Fruit fly (Drosophila melanogaster): ENCODE results near the gene mtd.

The mtd gene

dm6 chr3R:5298599-5299307 is 51.5 kb downstream of the mtd start (continued):
- TF ChIP-seq CG34422 (GFP tag; IDR thresholded peaks at IDR 0.05) (peak; percentile 70), CG12744 (GFP tag; optimal IDR thresholded peaks at IDR 0.05) (no peak), CG6791 (GFP tag; IDR thresholded peaks at IDR 0.05; ENCODE audit: partially characterized antibody) (peak; percentile 77), H2.0 (GFP tag; IDR thresholded peaks at IDR 0.05) (peak; percentile 55), org-1 (GFP tag; optimal IDR thresholded peaks at IDR 0.05) (no peak), CG18476 (GFP tag; optimal IDR thresholded peaks at IDR 0.05) (peak; percentile 14), CG12104 (GFP tag; optimal IDR thresholded peaks at IDR 0.05) (peak; percentile 28), phol (tag; optimal IDR thresholded peaks at IDR 0.05) (peak; percentile 39), CG31441 (GFP tag; IDR thresholded peaks at IDR 0.05) (no peak; the same call in 1 of the 2 replicates), MBD-R2 (GFP tag; IDR thresholded peaks at IDR 0.05) (no peak; the same call in 1 of the 2 replicates), NC2β (GFP tag; optimal IDR thresholded peaks at IDR 0.05) (peak; percentile 76), CG4282 (GFP tag; optimal IDR thresholded peaks at IDR 0.05) (no peak), CG1024 (GFP tag; IDR thresholded peaks at IDR 0.05) (peak; percentile 8; the same call in 1 of the 2 replicates), CG17912 (GFP tag; optimal IDR thresholded peaks at IDR 0.05) (peak; percentile 45), tll (GFP tag; optimal IDR thresholded peaks at IDR 0.05) (no peak), ssp (GFP tag; IDR thresholded peaks at IDR 0.05) (peak; percentile 55), hbn (GFP tag; IDR thresholded peaks at IDR 0.05; ENCODE audit: partially characterized antibody) (no peak), Mes4 (GFP tag; optimal IDR thresholded peaks at IDR 0.05) (peak; percentile 38), br (optimal IDR thresholded peaks at IDR 0.05) (no peak), ash1 (GFP tag; optimal IDR thresholded peaks at IDR 0.05) (no peak), danr (GFP tag; IDR thresholded peaks at IDR 0.05) (no peak), Usf (GFP tag; optimal IDR thresholded peaks at IDR 0.05) (no peak), zf30C (GFP tag; optimal IDR thresholded peaks at IDR 0.05) (peak; percentile 29), CG5245 (GFP tag; optimal IDR thresholded peaks at IDR 0.05) (peak; percentile 69), run (tag; optimal IDR thresholded peaks at IDR 0.05) (no peak), CG15514 (GFP tag; optimal IDR thresholded peaks at IDR 0.05) (peak; percentile 55), nerfin-2 (GFP tag; IDR thresholded peaks at IDR 0.05; ENCODE audit: partially characterized antibody) (no peak), bsh (GFP tag; optimal IDR thresholded peaks at IDR 0.05) (peak in 1 of 2 experiments; percentile 39), CG8281 (tag; optimal IDR thresholded peaks at IDR 0.05) (peak; percentile 40), CG13424 (tag; optimal IDR thresholded peaks at IDR 0.05) (peak; percentile 41), CG14050 (GFP tag; IDR thresholded peaks at IDR 0.05) (no peak), Hmr (GFP tag; optimal IDR thresholded peaks at IDR 0.05) (peak; percentile 75), CG12155 (GFP tag; optimal IDR thresholded peaks at IDR 0.05) (peak; percentile 24), CG10654 (GFP tag; optimal IDR thresholded peaks at IDR 0.05) (peak; percentile 35), CG31365 (tag; optimal IDR thresholded peaks at IDR 0.05) (no peak), sqz (GFP tag; optimal IDR thresholded peaks at IDR 0.05) (no peak), CG10431 (GFP tag; optimal IDR thresholded peaks at IDR 0.05) (no peak), fd96Cb (tag; optimal IDR thresholded peaks at IDR 0.05) (peak; percentile 23), D19B (GFP tag; optimal IDR thresholded peaks at IDR 0.05) (no peak), h (optimal IDR thresholded peaks at IDR 0.05) (no peak), aop (GFP tag; IDR thresholded peaks at IDR 0.05) (no peak), Trl (optimal IDR thresholded peaks at IDR 0.05) (no peak), Trl (GFP tag; optimal IDR thresholded peaks at IDR 0.05) (peak; percentile 55), CG3995 (GFP tag; optimal IDR thresholded peaks at IDR 0.05) (peak; percentile 21), CG17568 (GFP tag; optimal IDR thresholded peaks at IDR 0.05) (no peak), pb (GFP tag; optimal IDR thresholded peaks at IDR 0.05) (peak; percentile 18), CG4424 (GFP tag; optimal IDR thresholded peaks at IDR 0.05) (peak; percentile 56), ato (GFP tag; IDR thresholded peaks at IDR 0.05; ENCODE audit: partially characterized antibody) (no peak)

Data from whole organism, embryonic.